Fruit fly (Drosophila melanogaster): ENCODE data around the gene Fum4.

Fum4 gene

DNA sequence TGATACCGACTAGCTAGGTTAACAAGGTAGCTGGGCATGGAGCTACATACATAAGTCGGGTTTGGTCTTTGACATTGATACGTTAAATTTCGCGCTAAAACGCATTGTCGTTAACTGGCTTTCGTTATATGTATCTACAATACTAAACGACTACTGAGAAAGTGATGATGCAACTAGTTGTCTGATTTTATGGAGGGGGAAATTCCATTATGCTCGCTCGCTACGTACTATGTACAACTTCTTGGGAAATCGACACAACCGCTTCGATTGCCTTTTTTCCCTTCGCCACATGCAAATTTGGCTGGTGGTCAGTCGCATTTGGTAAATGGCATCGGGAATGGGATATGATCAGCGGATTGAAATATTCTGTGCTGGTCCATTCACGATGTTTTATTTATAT is 28.7 kb upstream of the Fum4 start (continued):
- TF ChIP-seq B-H1 (GFP tag; IDR thresholded peaks at IDR 0.05) (no peak), CG11504 (tag; optimal IDR thresholded peaks at IDR 0.05) (no peak), chinmo (GFP tag; IDR thresholded peaks at IDR 0.05; ENCODE audit: partially characterized antibody) (no peak), Taf1 (GFP tag; IDR thresholded peaks at IDR 0.05) (no peak), CG15479 (GFP tag; optimal IDR thresholded peaks at IDR 0.05) (peak; percentile 14), cad (GFP tag; optimal IDR thresholded peaks at IDR 0.05) (peak; percentile 5), ATbp (GFP tag; optimal IDR thresholded peaks at IDR 0.05) (no peak), CkIIα-i1 (GFP tag; IDR thresholded peaks at IDR 0.05) (no peak), Abd-B (GFP tag; optimal IDR thresholded peaks at IDR 0.05) (no peak), ttk (GFP tag; IDR thresholded peaks at IDR 0.05) (no peak), nerfin-1 (tag; optimal IDR thresholded peaks at IDR 0.05) (peak; percentile 52), gsb (GFP tag; IDR thresholded peaks at IDR 0.05) (no peak), pb (GFP tag; optimal IDR thresholded peaks at IDR 0.05) (no peak), Awh (GFP tag; IDR thresholded peaks at IDR 0.05) (no peak), CG7928 (GFP tag; optimal IDR thresholded peaks at IDR 0.05) (no peak), hb (GFP tag; IDR thresholded peaks at IDR 0.05; ENCODE audit: partially characterized antibody) (no peak), Gsc (GFP tag; IDR thresholded peaks at IDR 0.05) (no peak)

DNA sequence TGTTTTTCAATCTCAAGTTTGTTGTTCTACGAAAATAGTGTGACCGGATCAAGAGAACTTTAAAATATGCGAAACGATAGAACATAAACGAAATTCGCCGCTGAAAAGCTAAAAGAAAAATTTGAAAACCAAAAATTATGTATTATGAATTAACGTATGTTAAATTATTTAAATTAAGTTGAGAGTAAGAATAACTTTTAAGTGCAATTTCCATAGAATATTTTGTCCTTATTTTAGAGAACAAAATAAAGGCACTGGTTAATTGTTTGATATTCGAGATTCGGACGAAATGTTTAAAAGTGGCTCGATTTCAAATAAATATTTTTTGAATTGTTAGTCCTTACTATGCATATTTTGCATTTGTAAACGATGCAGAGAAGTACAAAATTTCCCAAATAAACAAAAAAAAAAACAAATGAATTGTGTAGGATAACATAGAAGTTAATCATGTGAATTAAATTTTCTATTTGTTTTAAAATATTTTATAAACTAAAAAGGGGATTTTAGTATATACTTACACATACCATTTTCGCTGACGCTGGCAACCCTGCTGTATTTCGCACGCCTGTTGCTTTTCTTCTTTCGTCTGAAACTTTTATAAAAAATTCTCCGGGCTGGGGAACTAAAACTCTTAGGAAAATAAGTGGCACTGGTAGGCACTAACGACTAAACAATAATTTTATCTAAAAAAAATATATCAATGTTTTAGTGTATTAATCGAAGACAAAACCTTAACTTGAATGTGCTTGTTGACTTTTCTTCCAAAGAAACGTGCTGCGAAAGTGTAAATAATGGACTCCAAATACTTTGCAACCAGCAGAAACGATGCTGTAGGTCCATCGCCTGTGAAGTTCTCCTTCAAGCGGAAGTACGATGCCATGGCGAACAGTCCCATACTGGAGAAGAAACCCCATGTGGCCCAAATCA is 19.6 kb upstream of the Fum4 start, which contains the start of the genes CG5727 and ath:
Gene CG5727, minus strand, starts transcription at position 51 of the 927 bp plus-strand sequence.
Gene ath, plus strand, starts transcription at position 513 of the 927 bp plus-strand sequence.
- TF ChIP-seq YL-1 (GFP tag; optimal IDR thresholded peaks at IDR 0.05) (peak; percentile 35), CG30020 (tag; optimal IDR thresholded peaks at IDR 0.05) (peak; percentile 32), CG12659 (GFP tag; optimal IDR thresholded peaks at IDR 0.05) (peak; percentile 28), unc-4 (GFP tag; IDR thresholded peaks at IDR 0.05; ENCODE audit: partially characterized antibody) (no peak), ro (GFP tag; IDR thresholded peaks at IDR 0.05) (no peak), CG30403 (GFP tag; optimal IDR thresholded peaks at IDR 0.05) (peak; percentile 26), Meics (GFP tag; optimal IDR thresholded peaks at IDR 0.05) (peak; percentile 38), lola (GFP tag; optimal IDR thresholded peaks at IDR 0.05) (peak in 1 of 3 experiments; percentile 40), Rfx (GFP tag; IDR thresholded peaks at IDR 0.05) (0 out of 2 replicates have a peak, but pooled peaks have one; percentile 25), Awh (GFP tag; IDR thresholded peaks at IDR 0.05) (peak; percentile 38; the same call in 1 of the 2 replicates), Fer3 (tag; optimal IDR thresholded peaks at IDR 0.05) (peak; percentile 25), CG18262 (tag; optimal IDR thresholded peaks at IDR 0.05) (peak; percentile 20), mld (GFP tag; IDR thresholded peaks at IDR 0.05; ENCODE audit: partially characterized antibody) (no peak), CG11504 (tag; optimal IDR thresholded peaks at IDR 0.05) (no peak), gfzf (GFP tag; optimal IDR thresholded peaks at IDR 0.05) (peak; percentile 65), CG11723 (GFP tag; optimal IDR thresholded peaks at IDR 0.05) (no peak), Med (GFP tag) (peak; percentile 72), psq (GFP tag; optimal IDR thresholded peaks at IDR 0.05) (no peak), Dp (GFP tag; optimal IDR thresholded peaks at IDR 0.05) (no peak), MBD-R2 (GFP tag; IDR thresholded peaks at IDR 0.05) (peak; percentile 50; the same call in 1 of the 2 replicates), CG2199 (GFP tag; IDR thresholded peaks at IDR 0.05) (no peak), Mad (GFP tag; optimal IDR thresholded peaks at IDR 0.05) (no peak), CG13775 (GFP tag; optimal IDR thresholded peaks at IDR 0.05) (peak; percentile 18), Sox102F (GFP tag; optimal IDR thresholded peaks at IDR 0.05) (no peak), CG12391 (tag; optimal IDR thresholded peaks at IDR 0.05) (peak; percentile 32), kah (GFP tag; optimal IDR thresholded peaks at IDR 0.05) (peak; percentile 88), Ravus (GFP tag; IDR thresholded peaks at IDR 0.05) (no peak), E2f2 (GFP tag; IDR thresholded peaks at IDR 0.05) (peak; percentile 34), CG1233 (GFP tag; optimal IDR thresholded peaks at IDR 0.05) (peak; percentile 35), sens (GFP tag) (peak; percentile 72), Side (GFP tag; optimal IDR thresholded peaks at IDR 0.05) (no peak), tup (GFP tag; optimal IDR thresholded peaks at IDR 0.05) (no peak), CG14710 (tag; optimal IDR thresholded peaks at IDR 0.05) (peak; percentile 42)

Measured in whole organism, embryonic.